Fruit fly (Drosophila melanogaster) whole organism, embryonic: ENCODE measurements around the gene enc.
A peak's percentile ranks its signal among the peaks of the same experiment; 100 is the strongest.

Experiments used
- Asciz ChIP-seq: fragments of 200-800 bp; sonication (Bioruptor generic); optimal IDR thresholded peaks from 2 replicates; lab custom pipeline; 2017; ENCODE audit warnings: missing biosample characterization, mild to moderate bottlenecking, missing genetic modification characterization, missing genetic modification reagents
- B-H1 ChIP-seq: fragments of 200-800 bp; sonication (Bioruptor generic); IDR thresholded peaks from 3 replicates; pipeline ENCODE4 v1.3.6; 2022; ENCODE audit warnings: missing biosample characterization, missing genetic modification characterization
- Bteb2 ChIP-seq: fragments of 200-800 bp; sonication (Bioruptor generic); optimal IDR thresholded peaks from 2 replicates; lab custom pipeline; 2016; ENCODE audit warnings: missing biosample characterization, missing genetic modification characterization
- CG10147 ChIP-seq: fragments of 200-800 bp; sonication (Bioruptor generic); optimal IDR thresholded peaks from 2 replicates; lab custom pipeline; 2019; ENCODE audit warnings: missing biosample characterization, mild to moderate bottlenecking, missing genetic modification characterization, moderate library complexity
- CG11247 ChIP-seq: fragments of 200-800 bp; sonication (Bioruptor generic); IDR thresholded peaks from 2 replicates; pipeline ENCODE4 v1.3.6; 2022; ENCODE audit warnings: missing biosample characterization, missing genetic modification characterization
- CG11504 ChIP-seq: fragments of 200-800 bp; sonication (Bioruptor generic); optimal IDR thresholded peaks from 3 replicates; lab custom pipeline; 2019; ENCODE audit warnings: missing biosample characterization, mild to moderate bottlenecking, missing genetic modification characterization, moderate library complexity
- CG11560 ChIP-seq: fragments of 200-800 bp; sonication (Bioruptor generic); IDR thresholded peaks from 3 replicates; pipeline ENCODE4 v1.3.6; 2022; ENCODE audit warnings: missing biosample characterization, missing genetic modification characterization
- CG13296 ChIP-seq: fragments of 200-800 bp; sonication (Bioruptor generic); optimal IDR thresholded peaks from 3 replicates; lab custom pipeline; 2018; ENCODE audit warnings: missing biosample characterization, mild to moderate bottlenecking, missing genetic modification characterization
- CG14710 ChIP-seq: fragments of 200-800 bp; sonication (Bioruptor generic); optimal IDR thresholded peaks from 3 replicates; lab custom pipeline; 2019; ENCODE audit warnings: missing biosample characterization, mild to moderate bottlenecking, missing genetic modification characterization, moderate library complexity
- CG15073 ChIP-seq: fragments of 200-800 bp; sonication (Bioruptor generic); optimal IDR thresholded peaks from 2 replicates; lab custom pipeline; 2016; ENCODE audit warnings: missing biosample characterization, missing genetic modification characterization
- CG1603 ChIP-seq: fragments of 200-800 bp; sonication (Bioruptor generic); optimal IDR thresholded peaks from 2 replicates; lab custom pipeline; 2019; ENCODE audit warnings: missing biosample characterization, mild to moderate bottlenecking, missing genetic modification characterization, moderate library complexity
- CG1832 ChIP-seq: fragments of 200-800 bp; sonication (Bioruptor generic); optimal IDR thresholded peaks from 2 replicates; lab custom pipeline; 2017; ENCODE audit warnings: missing biosample characterization, mild to moderate bottlenecking, missing genetic modification characterization, inconsistent platforms
- CG3163 ChIP-seq: fragments of 200-800 bp; sonication (Bioruptor generic); optimal IDR thresholded peaks from 3 replicates; lab custom pipeline; 2016; ENCODE audit warnings: missing biosample characterization, missing genetic modification characterization
- CG32532 ChIP-seq: fragments of 200-800 bp; sonication (Bioruptor generic); IDR thresholded peaks from 2 replicates; pipeline ENCODE4 v1.3.6; 2022; ENCODE audit warnings: missing biosample characterization, missing genetic modification characterization
- CG34224 ChIP-seq: fragments of 200-800 bp; sonication (Bioruptor generic); IDR thresholded peaks from 3 replicates; pipeline ENCODE4 v1.3.6; 2022; ENCODE audit warnings: missing biosample characterization, missing genetic modification characterization; ENCODE audit not compliant: partially characterized antibody
- CG3726 ChIP-seq: fragments of 200-800 bp; sonication (Bioruptor generic); IDR thresholded peaks from 3 replicates; pipeline ENCODE4, ENCODE4 v1.3.6; 2022; ENCODE audit warnings: missing biosample characterization, missing genetic modification characterization
- CG9437 ChIP-seq: fragments of 200-800 bp; sonication (Bioruptor generic); optimal IDR thresholded peaks from 2 replicates; lab custom pipeline; 2018; ENCODE audit warnings: missing biosample characterization, mild to moderate bottlenecking, missing genetic modification characterization
- Camta ChIP-seq: fragments of 200-800 bp; sonication (Bioruptor generic); optimal IDR thresholded peaks from 2 replicates; lab custom pipeline; 2016; ENCODE audit warnings: missing biosample characterization, missing genetic modification characterization
- CoRest ChIP-seq: fragments of 200-800 bp; sonication (Bioruptor generic); optimal IDR thresholded peaks from 3 replicates; lab custom pipeline; 2018; ENCODE audit warnings: missing biosample characterization, mild to moderate bottlenecking, missing genetic modification characterization, moderate library complexity
- Dbx ChIP-seq: fragments of 200-800 bp; sonication (Bioruptor generic); IDR thresholded peaks from 3 replicates; pipeline ENCODE4 v1.3.6; 2022; ENCODE audit warnings: missing biosample characterization, missing genetic modification characterization
- Drgx ChIP-seq: fragments of 200-800 bp; sonication (Bioruptor generic); IDR thresholded peaks from 2 replicates; pipeline ENCODE4 v1.3.6; 2022; ENCODE audit warnings: missing biosample characterization, missing genetic modification characterization
- H15 ChIP-seq: fragments of 200-800 bp; sonication (Bioruptor generic); IDR thresholded peaks from 3 replicates; pipeline ENCODE4 v1.3.6; 2022; ENCODE audit warnings: missing biosample characterization, missing genetic modification characterization
- HLH3B ChIP-seq: fragments of 200-800 bp; sonication (Bioruptor generic); IDR thresholded peaks from 2 replicates; pipeline ENCODE4 v1.3.6; 2022; ENCODE audit warnings: missing biosample characterization, missing genetic modification characterization
- Hsf ChIP-seq: fragments of 200-800 bp; sonication (Bioruptor generic); optimal IDR thresholded peaks from 3 replicates; lab custom pipeline; 2016; ENCODE audit warnings: missing biosample characterization, missing genetic modification characterization
- Kr ChIP-seq: fragments of 200-800 bp; sonication (Bioruptor generic); optimal IDR thresholded peaks from 2 replicates; lab custom pipeline; 2017; ENCODE audit warnings: missing biosample characterization, mild to moderate bottlenecking, missing genetic modification characterization
- NC2α ChIP-seq: fragments of 200-800 bp; sonication (Bioruptor generic); optimal IDR thresholded peaks from 2 replicates; lab custom pipeline; 2016; ENCODE audit warnings: missing biosample characterization, missing genetic modification characterization
- NC2β ChIP-seq: fragments of 200-800 bp; sonication (Bioruptor generic); optimal IDR thresholded peaks from 2 replicates; lab custom pipeline; 2016; ENCODE audit warnings: missing biosample characterization, missing genetic modification characterization
- Rx ChIP-seq: fragments of 200-800 bp; sonication (Bioruptor generic); IDR thresholded peaks from 2 replicates; pipeline ENCODE4 v1.3.6; 2022; ENCODE audit warnings: missing biosample characterization, missing genetic modification characterization
- TFAM ChIP-seq: fragments of 200-800 bp; sonication (Bioruptor generic); optimal IDR thresholded peaks from 2 replicates; lab custom pipeline; 2017; ENCODE audit warnings: missing biosample characterization, missing genetic modification characterization, inconsistent platforms
- bbx ChIP-seq: fragments of 200-800 bp; sonication (Bioruptor generic); IDR thresholded peaks from 2 replicates; pipeline ENCODE4 v1.3.6; 2022; ENCODE audit warnings: missing biosample characterization, missing genetic modification characterization; ENCODE audit not compliant: partially characterized antibody
- br ChIP-seq: fragments of >200 bp; optimal IDR thresholded peaks from 2 replicates; lab custom pipeline; 2017
- crc ChIP-seq: fragments of 200-800 bp; sonication (Bioruptor generic); optimal IDR thresholded peaks from 2 replicates; lab custom pipeline; 2016; ENCODE audit warnings: missing biosample characterization, missing genetic modification characterization
- croc ChIP-seq: fragments of 200-800 bp; sonication (Bioruptor generic); conservative IDR thresholded peaks from 3 replicates; pipeline ENCODE4 v1.3.6; 2022; ENCODE audit warnings: missing biosample characterization, missing genetic modification characterization
- cwo ChIP-seq: fragments of 200-800 bp; sonication (Bioruptor generic); optimal IDR thresholded peaks from 3 replicates; lab custom pipeline; 2017; ENCODE audit warnings: missing biosample characterization, missing genetic modification characterization, mild to moderate bottlenecking, moderate library complexity, missing genetic modification reagents
- dm ChIP-seq: fragments of 200-800 bp; sonication (Bioruptor generic); optimal IDR thresholded peaks from 3 replicates; lab custom pipeline; 2016; ENCODE audit warnings: missing biosample characterization, missing genetic modification characterization
- emc ChIP-seq: fragments of 200-800 bp; sonication (Bioruptor generic); optimal IDR thresholded peaks from 2 replicates; lab custom pipeline; 2016; ENCODE audit warnings: missing biosample characterization, missing genetic modification characterization
- eve ChIP-seq, 2 experiments: fragments of >200 bp; optimal IDR thresholded peaks; 2 replicates each; lab custom pipeline; 2017; ENCODE audit warnings: missing biosample characterization in 2 of 2, missing genetic modification characterization in 2 of 2
- fd3F ChIP-seq: fragments of 200-800 bp; sonication (Bioruptor generic); optimal IDR thresholded peaks from 2 replicates; lab custom pipeline; 2018; ENCODE audit warnings: missing biosample characterization, mild to moderate bottlenecking, missing genetic modification characterization, moderate library complexity
- fru ChIP-seq: fragments of >200 bp; optimal IDR thresholded peaks from 2 replicates; lab custom pipeline; 2017
- gce ChIP-seq: fragments of 200-800 bp; sonication (Bioruptor generic); IDR thresholded peaks from 3 replicates; pipeline ENCODE4 v1.3.6; 2022; ENCODE audit warnings: missing biosample characterization, missing genetic modification characterization
- gem ChIP-seq: fragments of 200-800 bp; sonication (Bioruptor generic); optimal IDR thresholded peaks from 2 replicates; lab custom pipeline; 2019; ENCODE audit warnings: missing biosample characterization, mild to moderate bottlenecking, missing genetic modification characterization, moderate library complexity
- gfzf ChIP-seq: fragments of 200-800 bp; sonication (Bioruptor generic); optimal IDR thresholded peaks from 2 replicates; lab custom pipeline; 2016; ENCODE audit warnings: missing biosample characterization, mild to moderate bottlenecking, missing genetic modification characterization, moderate library complexity
- grau ChIP-seq: fragments of 200-800 bp; optimal IDR thresholded peaks from 3 replicates; lab custom pipeline; 2019; ENCODE audit warnings: missing biosample characterization, mild to moderate bottlenecking, missing genetic modification characterization, moderate library complexity
- klu ChIP-seq: fragments of 200-800 bp; sonication (Bioruptor generic); IDR thresholded peaks from 2 replicates; pipeline ENCODE4 v1.3.6; 2022; ENCODE audit warnings: missing biosample characterization, missing genetic modification characterization
- luna ChIP-seq: fragments of 200-800 bp; sonication (Bioruptor generic); optimal IDR thresholded peaks from 2 replicates; lab custom pipeline; 2016; ENCODE audit warnings: missing biosample characterization, missing genetic modification characterization
- nmo ChIP-seq: fragments of 200-800 bp; sonication (Bioruptor generic); optimal IDR thresholded peaks from 2 replicates; lab custom pipeline; 2018; ENCODE audit warnings: missing biosample characterization, mild to moderate bottlenecking, missing genetic modification characterization, moderate library complexity
- org-1 ChIP-seq: fragments of 200-800 bp; sonication (Bioruptor generic); optimal IDR thresholded peaks from 2 replicates; lab custom pipeline; 2017; ENCODE audit warnings: missing biosample characterization, missing genetic modification characterization
- pum ChIP-seq: fragments of 200-800 bp; sonication (Bioruptor generic); optimal IDR thresholded peaks from 2 replicates; lab custom pipeline; 2016; ENCODE audit warnings: missing biosample characterization, missing genetic modification characterization
- sim ChIP-seq: fragments of 200-800 bp; sonication (Bioruptor generic); IDR thresholded peaks from 2 replicates; pipeline ENCODE4 v1.3.6; 2022; ENCODE audit warnings: missing biosample characterization, missing genetic modification characterization
- stwl ChIP-seq: fragments of 200-800 bp; sonication (Bioruptor generic); optimal IDR thresholded peaks from 3 replicates; lab custom pipeline; 2018; ENCODE audit warnings: missing biosample characterization, mild to moderate bottlenecking, missing genetic modification characterization, moderate library complexity
- tin ChIP-seq: fragments of 200-800 bp; sonication (Bioruptor generic); optimal IDR thresholded peaks from 3 replicates; lab custom pipeline; 2016; ENCODE audit warnings: missing biosample characterization, missing genetic modification characterization
- toy ChIP-seq: fragments of 200-800 bp; sonication (Bioruptor generic); IDR thresholded peaks from 2 replicates; pipeline ENCODE4 v1.3.6; 2022; ENCODE audit warnings: missing biosample characterization, missing genetic modification characterization
- wor ChIP-seq: fragments of 200-800 bp; sonication (Bioruptor generic); IDR thresholded peaks from 2 replicates; pipeline ENCODE4 v1.3.6; 2022; ENCODE audit warnings: missing biosample characterization, missing genetic modification characterization

The enc gene

dm6 chr3L:3801343-3801742 lies 17.1 kb upstream of the enc start (continued):
- TF ChIP-seq wor (no peak), CG32532 (GFP tag; lab: Robert Waterston, UW) (no peak), CG11560 (tag; lab: Robert Waterston, UW) (no peak), CG15073 (GFP tag; lab: Kevin White, UChicago) (no peak), br (lab: Kevin White, UChicago) (no peak), stwl (tag; lab: Kevin White, UChicago) (no peak), CG11504 (tag; lab: Kevin White, UChicago) (no peak), CG9437 (GFP tag; lab: Kevin White, UChicago) (no peak), NC2β (no peak), CG1832 (GFP tag; lab: Kevin White, UChicago) (no peak), CG13296 (GFP tag; lab: Kevin White, UChicago) (peak; percentile 12), CG34224 (GFP tag; lab: Robert Waterston, UW) (no peak), H15 (GFP tag; lab: Robert Waterston, UW) (no peak), CG14710 (no peak), CG3163 (no peak), dm (no peak), croc (GFP tag; lab: Robert Waterston, UW) (no peak), CG11247 (GFP tag; lab: Robert Waterston, UW) (no peak), pum (GFP tag; lab: Kevin White, UChicago) (no peak), fd3F (GFP tag; lab: Kevin White, UChicago) (no peak), B-H1 (GFP tag; lab: Robert Waterston, UW) (no peak), Rx (GFP tag; lab: Robert Waterston, UW) (no peak)

- TF ChIP-seq gem (tag; lab: Kevin White, UChicago), result peak; percentile 47
- TF ChIP-seq cwo (GFP tag; lab: Kevin White, UChicago), result no peak
- TF ChIP-seq Dbx (GFP tag; lab: Robert Waterston, UW), result 0 out of 3 replicates have a peak, but pooled peaks have one; percentile 0
- TF ChIP-seq bbx (GFP tag; lab: Robert Waterston, UW), result no peak
- no peak for TF ChIP-seq toy (GFP tag; lab: Robert Waterston, UW)
- peak; percentile 85 for TF ChIP-seq stwl (tag; lab: Kevin White, UChicago)
- no peak for TF ChIP-seq Camta (GFP tag; lab: Kevin White, UChicago)
- TF ChIP-seq HLH3B (GFP tag; lab: Robert Waterston, UW), result no peak
- TF ChIP-seq sim (GFP tag; lab: Robert Waterston, UW), result no peak
- no peak for TF ChIP-seq gfzf (GFP tag; lab: Kevin White, UChicago)
- TF ChIP-seq klu (GFP tag; lab: Robert Waterston, UW), result no peak
- TF ChIP-seq nmo, result no peak
- no peak for TF ChIP-seq fru
- no peak for TF ChIP-seq CG10147 (GFP tag; lab: Kevin White, UChicago)
- TF ChIP-seq tin (GFP tag; lab: Kevin White, UChicago), result no peak
- no peak for TF ChIP-seq TFAM
- TF ChIP-seq Drgx, result no peak
- TF ChIP-seq CG11560 (tag; lab: Robert Waterston, UW), result no peak
- no peak for TF ChIP-seq luna
- no peak for TF ChIP-seq NC2α (GFP tag; lab: Kevin White, UChicago)
- peak; percentile 6 for TF ChIP-seq grau (tag; lab: Kevin White, UChicago)
- TF ChIP-seq CoRest (tag; lab: Kevin White, UChicago), result no peak
- TF ChIP-seq Bteb2 (GFP tag; lab: Kevin White, UChicago), result no peak
- TF ChIP-seq org-1, result no peak
- no peak for TF ChIP-seq CG3726 (GFP tag; lab: Robert Waterston, UW)
- TF ChIP-seq Asciz, result no peak
- TF ChIP-seq gce (GFP tag; lab: Robert Waterston, UW), result no peak
- no peak for TF ChIP-seq crc (GFP tag; lab: Kevin White, UChicago)
- TF ChIP-seq emc (GFP tag; lab: Kevin White, UChicago), result no peak
- TF ChIP-seq eve (GFP tag; optimal IDR thresholded peaks at IDR 0.05; lab: Kevin White, UChicago), result no peak
- TF ChIP-seq Kr, result no peak
- TF ChIP-seq CG1603, result no peak
- TF ChIP-seq Hsf (GFP tag; lab: Kevin White, UChicago), result no peak
Measured at dm6 chr3L:3801813-3802212, 16.7 kb upstream of the enc start.
